Worm (Caenorhabditis elegans): ENCODE results near the gene R12C12.6.

DNA sequence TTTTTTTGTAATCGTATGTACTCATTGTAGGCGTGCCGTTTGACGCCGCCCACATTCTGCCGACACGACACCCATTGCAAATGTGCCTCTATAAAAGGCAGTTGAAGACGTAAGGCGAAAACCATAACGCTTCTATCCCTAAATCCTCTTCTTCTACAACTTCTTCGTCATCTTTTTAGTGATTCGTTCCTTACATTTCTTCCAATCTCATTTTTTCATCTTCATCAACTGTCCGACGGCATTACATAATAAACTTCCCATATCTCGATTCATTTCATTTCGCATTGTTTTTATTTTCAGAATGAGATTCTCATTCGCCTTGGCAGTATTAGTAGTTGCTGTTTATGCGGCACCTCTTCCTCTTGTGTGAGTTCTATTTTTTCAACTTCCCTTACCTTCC, 27.3 kb downstream of the R12C12.6 start, which contains the start of gene ZK84.1:
- TF ChIP-seq nhr-237 (tag; optimal IDR thresholded peaks at IDR 0.05) (no peak), ztf-1 (GFP tag; conservative IDR thresholded peaks at IDR 0.05) (no peak), nhr-10 (tag; optimal IDR thresholded peaks at IDR 0.05) (no peak), ama-1 (optimal IDR thresholded peaks at IDR 0.05) (no peak), nhr-11 (tag; optimal IDR thresholded peaks at IDR 0.05) (no peak), sma-3 (GFP tag; optimal IDR thresholded peaks at IDR 0.05) (no peak), sem-4 (tag; optimal IDR thresholded peaks at IDR 0.05) (no peak), blmp-1 (tag; optimal IDR thresholded peaks at IDR 0.05; ENCODE audit: insufficient read depth) (no peak), nhr-77 (tag; optimal IDR thresholded peaks at IDR 0.05) (no peak), crh-2 (tag; optimal IDR thresholded peaks at IDR 0.05) (no peak)
